Fruit fly (Drosophila melanogaster) whole organism, embryonic: ENCODE measurements around the gene CG4942.
A peak's percentile ranks its signal among the peaks of the same experiment; 100 is the strongest.

Experiments
- Asciz ChIP-seq: fragments of 200-800 bp; sonication (Bioruptor generic); optimal IDR thresholded peaks from 2 replicates; lab custom pipeline; 2017; ENCODE audit warnings: missing biosample characterization, mild to moderate bottlenecking, missing genetic modification characterization, missing genetic modification reagents
- CG11247 ChIP-seq: fragments of 200-800 bp; sonication (Bioruptor generic); IDR thresholded peaks from 2 replicates; pipeline ENCODE4 v1.3.6; 2022; ENCODE audit warnings: missing biosample characterization, missing genetic modification characterization
- CG11696 ChIP-seq: fragments of 200-800 bp; sonication (Bioruptor generic); IDR thresholded peaks from 2 replicates; pipeline ENCODE4 v1.3.6; 2022; ENCODE audit warnings: missing biosample characterization, missing genetic modification characterization
- CG12659 ChIP-seq: fragments of 200-800 bp; sonication (Bioruptor generic); optimal IDR thresholded peaks from 3 replicates; lab custom pipeline; 2017; ENCODE audit warnings: mild to moderate bottlenecking, missing biosample characterization, missing genetic modification reagents, missing genetic modification characterization
- CG13424 ChIP-seq: fragments of 200-800 bp; sonication (Bioruptor generic); optimal IDR thresholded peaks from 2 replicates; lab custom pipeline; 2019; ENCODE audit warnings: missing biosample characterization, mild to moderate bottlenecking, missing genetic modification characterization, moderate library complexity
- CG15269 ChIP-seq: fragments of 200-800 bp; sonication (Bioruptor generic); optimal IDR thresholded peaks from 2 replicates; lab custom pipeline; 2018; ENCODE audit warnings: missing biosample characterization, mild to moderate bottlenecking, missing genetic modification characterization, moderate library complexity
- CG1603 ChIP-seq: fragments of 200-800 bp; sonication (Bioruptor generic); optimal IDR thresholded peaks from 2 replicates; lab custom pipeline; 2019; ENCODE audit warnings: missing biosample characterization, mild to moderate bottlenecking, missing genetic modification characterization, moderate library complexity
- CG17186 ChIP-seq: fragments of 200-800 bp; sonication (Bioruptor generic); optimal IDR thresholded peaks from 3 replicates; lab custom pipeline; 2017; ENCODE audit warnings: missing biosample characterization, missing genetic modification reagents, missing genetic modification characterization
- CG2120 ChIP-seq: fragments of 200-800 bp; sonication (Bioruptor generic); optimal IDR thresholded peaks from 3 replicates; lab custom pipeline; 2016; ENCODE audit warnings: missing biosample characterization, missing genetic modification characterization
- CG31388 ChIP-seq: fragments of 200-800 bp; sonication (Bioruptor generic); optimal IDR thresholded peaks from 2 replicates; lab custom pipeline; 2016; ENCODE audit warnings: missing biosample characterization, missing genetic modification characterization
- CG31441 ChIP-seq: fragments of 200-800 bp; sonication (Bioruptor generic); IDR thresholded peaks from 2 replicates; pipeline ENCODE4 v1.3.6; 2022; ENCODE audit warnings: missing biosample characterization, missing genetic modification characterization
- CG32767 ChIP-seq: fragments of 200-800 bp; sonication (Bioruptor generic); IDR thresholded peaks from 2 replicates; pipeline ENCODE4 v1.3.6; 2022; ENCODE audit warnings: missing biosample characterization, missing genetic modification characterization
- CG3407 ChIP-seq: fragments of 200-800 bp; sonication (Bioruptor generic); optimal IDR thresholded peaks from 2 replicates; lab custom pipeline; 2018; ENCODE audit warnings: missing biosample characterization, mild to moderate bottlenecking, missing genetic modification characterization
- CG3838 ChIP-seq: fragments of 200-800 bp; sonication (Bioruptor generic); optimal IDR thresholded peaks from 3 replicates; lab custom pipeline; 2016; ENCODE audit warnings: missing biosample characterization, missing genetic modification characterization
- CG3995 ChIP-seq: fragments of 200-800 bp; sonication (Bioruptor generic); optimal IDR thresholded peaks from 3 replicates; lab custom pipeline; 2016; ENCODE audit warnings: missing biosample characterization, missing genetic modification characterization
- CG6272 ChIP-seq: fragments of 200-800 bp; sonication (Bioruptor generic); IDR thresholded peaks from 2 replicates; pipeline ENCODE4 v1.3.6; 2022; ENCODE audit warnings: missing biosample characterization, missing genetic modification characterization
- CG6791 ChIP-seq: fragments of 200-800 bp; sonication (Bioruptor generic); IDR thresholded peaks from 3 replicates; pipeline ENCODE4 v1.3.6; 2022; ENCODE audit warnings: missing biosample characterization, missing genetic modification characterization; ENCODE audit not compliant: partially characterized antibody
- CG7839 ChIP-seq: fragments of 200-800 bp; sonication (Bioruptor generic); optimal IDR thresholded peaks from 3 replicates; lab custom pipeline; 2018; ENCODE audit warnings: missing biosample characterization, mild to moderate bottlenecking, missing genetic modification characterization, moderate library complexity
- CG9797 ChIP-seq: fragments of 200-800 bp; sonication (Bioruptor generic); optimal IDR thresholded peaks from 3 replicates; lab custom pipeline; 2018; ENCODE audit warnings: missing biosample characterization, mild to moderate bottlenecking, missing genetic modification characterization
- CHES-1-like ChIP-seq: fragments of 200-800 bp; sonication (Bioruptor generic); optimal IDR thresholded peaks from 2 replicates; lab custom pipeline; 2016; ENCODE audit warnings: missing biosample characterization, missing genetic modification characterization
- CTCF ChIP-seq: fragments of 200-800 bp; sonication (Bioruptor generic); optimal IDR thresholded peaks from 2 replicates; lab custom pipeline; 2017; ENCODE audit warnings: missing biosample characterization, mild to moderate bottlenecking, missing genetic modification characterization, moderate library complexity
- Hr51 ChIP-seq, 2 experiments: fragments of 200-800 bp; sonication (Bioruptor generic); optimal IDR thresholded peaks; 2 replicates in 1 of 2; 3 replicates in 1 of 2; lab custom pipeline; 2016 to 2018; ENCODE audit warnings: missing biosample characterization in 2 of 2, missing genetic modification characterization in 2 of 2, mild to moderate bottlenecking in 1 of 2, moderate library complexity in 1 of 2
- Hr78 ChIP-seq, 2 experiments: fragments of 200-800 bp in 1 of 2; fragments of >200 bp in 1 of 2; sonication (Bioruptor generic) in 1 of 2; optimal IDR thresholded peaks; 2 replicates each; lab custom pipeline; 2017 to 2019; ENCODE audit warnings: missing biosample characterization in 2 of 2, missing genetic modification characterization in 2 of 2, mild to moderate bottlenecking in 1 of 2, moderate library complexity in 1 of 2
- Lim3 ChIP-seq: fragments of 200-800 bp; sonication (Bioruptor generic); IDR thresholded peaks from 2 replicates; pipeline ENCODE4 v1.3.6; 2022; ENCODE audit warnings: missing biosample characterization, missing genetic modification characterization
- Med ChIP-seq: fragments of 200-800 bp; sonication (Bioruptor generic); peaks from one replicate; lab custom pipeline; 2016; ENCODE audit warnings: missing biosample characterization, missing genetic modification characterization, mild to moderate bottlenecking, inconsistent platforms, moderate library complexity
- Meics ChIP-seq: fragments of 200-800 bp; sonication (Bioruptor generic); optimal IDR thresholded peaks from 2 replicates; lab custom pipeline; 2017; ENCODE audit warnings: missing biosample characterization, mild to moderate bottlenecking, missing genetic modification characterization
- NfI ChIP-seq: fragments of 200-800 bp; sonication (Bioruptor generic); optimal IDR thresholded peaks from 3 replicates; lab custom pipeline; 2018; ENCODE audit warnings: missing biosample characterization, mild to moderate bottlenecking, missing genetic modification characterization, moderate library complexity
- Oli ChIP-seq: fragments of 200-800 bp; sonication (Bioruptor generic); optimal IDR thresholded peaks from 2 replicates; lab custom pipeline; 2018; ENCODE audit warnings: missing biosample characterization, mild to moderate bottlenecking, missing genetic modification characterization, moderate library complexity
- PHDP ChIP-seq: fragments of 200-800 bp; sonication (Bioruptor generic); optimal IDR thresholded peaks from 3 replicates; lab custom pipeline; 2018; ENCODE audit warnings: missing biosample characterization, mild to moderate bottlenecking, missing genetic modification characterization, moderate library complexity
- Pdp1 ChIP-seq, 2 experiments: fragments of 200-800 bp; sonication (Bioruptor generic); optimal IDR thresholded peaks; 3 replicates each; lab custom pipeline; 2016; ENCODE audit warnings: missing biosample characterization in 2 of 2, missing genetic modification characterization in 2 of 2, mild to moderate bottlenecking in 1 of 2, moderate library complexity in 1 of 2
- Ptx1 ChIP-seq: fragments of 200-800 bp; sonication (Bioruptor generic); IDR thresholded peaks from 2 replicates; pipeline ENCODE4 v1.3.6; 2022; ENCODE audit warnings: missing biosample characterization, missing genetic modification characterization
- Sox102F ChIP-seq: fragments of 200-800 bp; sonication (Bioruptor generic); optimal IDR thresholded peaks from 2 replicates; lab custom pipeline; 2018; ENCODE audit warnings: missing biosample characterization, mild to moderate bottlenecking, missing genetic modification characterization, moderate library complexity
- Taf1 ChIP-seq: fragments of 200-800 bp; sonication (Bioruptor generic); IDR thresholded peaks from 2 replicates; pipeline ENCODE4 v1.3.6; 2022; ENCODE audit warnings: missing biosample characterization, missing genetic modification characterization
- Usf ChIP-seq: fragments of 200-800 bp; sonication (Bioruptor generic); optimal IDR thresholded peaks from 2 replicates; lab custom pipeline; 2017; ENCODE audit warnings: missing genotype, missing biosample characterization, missing genetic modification characterization
- bab2 ChIP-seq: fragments of 200-800 bp; sonication (Bioruptor generic); optimal IDR thresholded peaks from 2 replicates; lab custom pipeline; 2016; ENCODE audit warnings: missing biosample characterization, missing genetic modification characterization
- bbx ChIP-seq: fragments of 200-800 bp; sonication (Bioruptor generic); IDR thresholded peaks from 2 replicates; pipeline ENCODE4 v1.3.6; 2022; ENCODE audit warnings: missing biosample characterization, missing genetic modification characterization; ENCODE audit not compliant: partially characterized antibody
- chinmo ChIP-seq: fragments of 200-800 bp; sonication (Bioruptor generic); IDR thresholded peaks from 4 replicates; pipeline ENCODE4 v1.3.6; 2022; ENCODE audit warnings: missing biosample characterization, missing genetic modification characterization; ENCODE audit not compliant: partially characterized antibody
- da ChIP-seq: fragments of 200-800 bp; sonication (Bioruptor generic); optimal IDR thresholded peaks from 2 replicates; lab custom pipeline; 2016; ENCODE audit warnings: missing biosample characterization, missing genetic modification characterization
- gem ChIP-seq: fragments of 200-800 bp; sonication (Bioruptor generic); optimal IDR thresholded peaks from 2 replicates; lab custom pipeline; 2019; ENCODE audit warnings: missing biosample characterization, mild to moderate bottlenecking, missing genetic modification characterization, moderate library complexity
- ham ChIP-seq: fragments of 200-800 bp; sonication (Bioruptor generic); IDR thresholded peaks from 2 replicates; pipeline ENCODE4 v1.3.6; 2022; ENCODE audit warnings: missing biosample characterization, missing genetic modification characterization
- jumu ChIP-seq: fragments of 200-800 bp; sonication (Bioruptor generic); optimal IDR thresholded peaks from 3 replicates; lab custom pipeline; 2016; ENCODE audit warnings: missing biosample characterization, missing genetic modification characterization
- ken ChIP-seq: fragments of 200-800 bp; sonication (Bioruptor generic); IDR thresholded peaks from 3 replicates; pipeline ENCODE4 v1.3.6; 2022; ENCODE audit warnings: missing biosample characterization, missing genetic modification characterization
- maf-S ChIP-seq: fragments of 200-800 bp; sonication (Bioruptor generic); optimal IDR thresholded peaks from 2 replicates; lab custom pipeline; 2016; ENCODE audit warnings: missing biosample characterization, missing genetic modification characterization
- pho ChIP-seq: fragments of 200-800 bp; sonication (Bioruptor generic); optimal IDR thresholded peaks from 2 replicates; lab custom pipeline; 2016; ENCODE audit warnings: missing biosample characterization, missing genetic modification characterization
- phol ChIP-seq: fragments of 200-800 bp; sonication (Bioruptor generic); optimal IDR thresholded peaks from 3 replicates; lab custom pipeline; 2018; ENCODE audit warnings: missing biosample characterization, mild to moderate bottlenecking, missing genetic modification characterization, moderate library complexity
- sd ChIP-seq: fragments of 200-800 bp; sonication (Bioruptor generic); optimal IDR thresholded peaks from 3 replicates; lab custom pipeline; 2018; ENCODE audit warnings: missing biosample characterization, mild to moderate bottlenecking, missing genetic modification characterization, moderate library complexity
- sens ChIP-seq: fragments of 200-800 bp; sonication (Bioruptor generic); peaks from one replicate; lab custom pipeline; 2016; ENCODE audit warnings: missing biosample characterization, missing genetic modification characterization
- shn ChIP-seq: fragments of 200-800 bp; sonication (Bioruptor generic); optimal IDR thresholded peaks from 3 replicates; lab custom pipeline; 2016; ENCODE audit warnings: missing biosample characterization, missing genetic modification characterization
- zfh2 ChIP-seq: fragments of 200-800 bp; sonication (Bioruptor generic); optimal IDR thresholded peaks from 2 replicates; lab custom pipeline; 2016; ENCODE audit warnings: missing biosample characterization, missing genetic modification characterization

CG4942 gene

dm6 chr3L:9064976-9065761 is 7.7 kb upstream of the CG4942 start (continued):
- TF ChIP-seq chinmo (GFP tag; lab: Robert Waterston, UW) = 0 out of 4 replicates have a peak, but pooled peaks have one; percentile 37
- TF ChIP-seq Hr78 (GFP tag; optimal IDR thresholded peaks at IDR 0.05; lab: Kevin White, UChicago) = no peak
- TF ChIP-seq CG6272 (GFP tag; lab: Robert Waterston, UW) = no peak
- peak; percentile 39 for TF ChIP-seq CG15269 (tag; lab: Kevin White, UChicago)
- TF ChIP-seq Usf (GFP tag; lab: Kevin White, UChicago) = no peak
- TF ChIP-seq CG12659 = peak; percentile 0
- TF ChIP-seq CG11696 (GFP tag; lab: Robert Waterston, UW) = no peak
- peak; percentile 0 for TF ChIP-seq CG13424 (tag; lab: Kevin White, UChicago)
- no peak for TF ChIP-seq CG9797
- TF ChIP-seq Oli (tag; lab: Kevin White, UChicago) = peak; percentile 8
- no peak for TF ChIP-seq CTCF (GFP tag; lab: Kevin White, UChicago)
- TF ChIP-seq Taf1 (GFP tag; lab: Robert Waterston, UW) = no peak
- TF ChIP-seq sd (tag; lab: Kevin White, UChicago) = no peak
- TF ChIP-seq CG3407 (GFP tag; lab: Kevin White, UChicago) = no peak
- TF ChIP-seq CHES-1-like = no peak
- TF ChIP-seq Pdp1 (GFP tag; optimal IDR thresholded peaks at IDR 0.05; lab: Kevin White, UChicago) = peak in 1 of 2 experiments; percentile 71
- TF ChIP-seq Sox102F (GFP tag; lab: Kevin White, UChicago) = peak; percentile 25
- no peak for TF ChIP-seq bab2 (GFP tag; lab: Kevin White, UChicago)
- TF ChIP-seq ham = no peak
- TF ChIP-seq Med = peak; percentile 12
- peak; percentile 2 for TF ChIP-seq NfI (GFP tag; lab: Kevin White, UChicago)
- TF ChIP-seq jumu (GFP tag; lab: Kevin White, UChicago) = no peak
- TF ChIP-seq sens (GFP tag; lab: Kevin White, UChicago) = peak; percentile 77
- TF ChIP-seq Hr51 (GFP tag; optimal IDR thresholded peaks at IDR 0.05; lab: Kevin White, UChicago) = peak in 1 of 2 experiments; percentile 38
- TF ChIP-seq gem (tag; lab: Kevin White, UChicago) = peak; percentile 42
- no peak for TF ChIP-seq ken
- TF ChIP-seq CG3995 (GFP tag; lab: Kevin White, UChicago) = no peak
- TF ChIP-seq phol (tag; lab: Kevin White, UChicago) = peak; percentile 5
- peak; percentile 7 for TF ChIP-seq CG7839
- no peak for TF ChIP-seq CG6791 (GFP tag; lab: Robert Waterston, UW)
- no peak for TF ChIP-seq CG32767 (GFP tag; lab: Robert Waterston, UW)
- no peak for TF ChIP-seq Asciz (GFP tag; lab: Kevin White, UChicago)
- no peak for TF ChIP-seq shn (GFP tag; lab: Kevin White, UChicago)
- no peak for TF ChIP-seq CG17186
- TF ChIP-seq CG2120 = peak; percentile 54
- no peak for TF ChIP-seq pho (GFP tag; lab: Kevin White, UChicago)
- TF ChIP-seq PHDP (tag; lab: Kevin White, UChicago) = peak; percentile 18
- no peak for TF ChIP-seq CG3838 (GFP tag; lab: Kevin White, UChicago)
- no peak for TF ChIP-seq Lim3 (GFP tag; lab: Robert Waterston, UW)
- TF ChIP-seq CG31441 (GFP tag; lab: Robert Waterston, UW) = 0 out of 2 replicates have a peak, but pooled peaks have one; percentile 17
- 0 out of 2 replicates have a peak, but pooled peaks have one; percentile 6 for TF ChIP-seq Ptx1 (GFP tag; lab: Robert Waterston, UW)
- TF ChIP-seq zfh2 (GFP tag; lab: Kevin White, UChicago) = peak; percentile 12
- no peak for TF ChIP-seq CG11247
- no peak for TF ChIP-seq CG31388 (GFP tag; lab: Kevin White, UChicago)
- peak; percentile 2 for TF ChIP-seq Meics (GFP tag; lab: Kevin White, UChicago)
- TF ChIP-seq CG1603 (tag; lab: Kevin White, UChicago) = no peak
- TF ChIP-seq da = no peak
- TF ChIP-seq maf-S (GFP tag; lab: Kevin White, UChicago) = no peak
- no peak for TF ChIP-seq bbx (GFP tag; lab: Robert Waterston, UW)
